Worm (Caenorhabditis elegans) whole organism, L3 larva: Measurements from ENCODE around the gene ule-3.
A peak's percentile ranks its signal among the peaks of the same experiment; 100 is the strongest.

Source experiments
- R02D3.7 ChIP-seq: fragments of 150-350 bp; optimal IDR thresholded peaks from 2 replicates; lab custom pipeline; 2014; ENCODE audit warnings: missing biosample characterization, missing genetic modification characterization
- ZK546.5 ChIP-seq: sonication (generic microtip); optimal IDR thresholded peaks from 2 replicates; lab custom pipeline; 2017; ENCODE audit warnings: missing biosample characterization, missing genetic modification characterization
- aly-2 ChIP-seq: fragments of 150-350 bp; optimal IDR thresholded peaks from 2 replicates; lab custom pipeline; 2014; ENCODE audit warnings: missing biosample characterization, missing genetic modification characterization
- ama-1 ChIP-seq: fragments of 150-350 bp; optimal IDR thresholded peaks from 2 replicates; lab custom pipeline; 2018
- ceh-16 ChIP-seq: sonication (generic microtip); optimal IDR thresholded peaks from 2 replicates; lab custom pipeline; 2017; ENCODE audit warnings: missing biosample characterization, missing genetic modification characterization
- ceh-28 ChIP-seq: fragments of 150-350 bp; optimal IDR thresholded peaks from 2 replicates; lab custom pipeline; 2014; ENCODE audit warnings: missing biosample characterization, missing genetic modification reagents, missing genetic modification characterization
- ceh-82 ChIP-seq: fragments of 150-350 bp; optimal IDR thresholded peaks from 2 replicates; lab custom pipeline; 2014; ENCODE audit warnings: missing biosample characterization, missing genetic modification characterization
- ceh-9 ChIP-seq: sonication (generic microtip); optimal IDR thresholded peaks from 2 replicates; lab custom pipeline; 2018; ENCODE audit warnings: missing biosample characterization, missing genetic modification characterization
- egl-27 ChIP-seq: sonication (generic microtip); optimal IDR thresholded peaks from 4 replicates; lab custom pipeline; 2017; ENCODE audit warnings: missing biosample characterization, missing genetic modification reagents, missing genetic modification characterization
- egl-5 ChIP-seq: fragments of 150-350 bp; optimal IDR thresholded peaks from 2 replicates; lab custom pipeline; 2017; ENCODE audit warnings: missing biosample characterization, missing genetic modification reagents, missing genetic modification characterization, inconsistent platforms
- elt-1 ChIP-seq: fragments of 150-350 bp; optimal IDR thresholded peaks from 2 replicates; lab custom pipeline; 2014; ENCODE audit warnings: missing biosample characterization, missing genetic modification characterization
- elt-2 ChIP-seq: sonication (generic microtip); optimal IDR thresholded peaks from 2 replicates; lab custom pipeline; 2016; ENCODE audit warnings: missing genetic modification reagents, mild to moderate bottlenecking, missing genetic modification characterization, missing compliant biosample characterization
- elt-3 ChIP-seq, 3 experiments: fragments of 150-350 bp in 1 of 3; sonication (generic microtip) in 2 of 3; optimal IDR thresholded peaks; 2 replicates in 2 of 3; 4 replicates in 1 of 3; lab custom pipeline; 2014 to 2017; ENCODE audit warnings: missing biosample characterization in 3 of 3, missing genetic modification characterization in 3 of 3
- eor-1 ChIP-seq, 2 experiments: fragments of 150-350 bp; optimal IDR thresholded peaks; 2 replicates each; lab custom pipeline; 2014 to 2018; ENCODE audit warnings: missing biosample characterization in 2 of 2, missing genetic modification characterization in 2 of 2
- fkh-2 ChIP-seq: fragments of 150-350 bp; optimal IDR thresholded peaks from 2 replicates; lab custom pipeline; 2014; ENCODE audit warnings: missing biosample characterization, missing genetic modification reagents, missing genetic modification characterization
- fos-1 ChIP-seq: fragments of 150-350 bp; optimal IDR thresholded peaks from 2 replicates; lab custom pipeline; 2014; ENCODE audit warnings: missing biosample characterization, missing genetic modification characterization
- hmg-11 ChIP-seq: sonication (generic microtip); optimal IDR thresholded peaks from 2 replicates; lab custom pipeline; 2016; ENCODE audit warnings: missing genetic modification characterization, missing compliant biosample characterization
- jun-1 ChIP-seq: fragments of 150-350 bp; optimal IDR thresholded peaks from 2 replicates; lab custom pipeline; 2014; ENCODE audit warnings: missing biosample characterization, missing genetic modification reagents, missing genetic modification characterization
- lin-15B ChIP-seq: fragments of 150-350 bp; optimal IDR thresholded peaks from 2 replicates; lab custom pipeline; 2014; ENCODE audit warnings: missing biosample characterization, missing genetic modification characterization
- lin-39 ChIP-seq: fragments of 150-350 bp; optimal IDR thresholded peaks from 2 replicates; lab custom pipeline; 2018; ENCODE audit warnings: missing biosample characterization, missing genetic modification reagents, missing genetic modification characterization
- lsy-12 ChIP-seq: sonication (generic microtip); optimal IDR thresholded peaks from 2 replicates; lab custom pipeline; 2016; ENCODE audit warnings: mild to moderate bottlenecking, missing genetic modification characterization, missing compliant biosample characterization
- mdl-1 ChIP-seq: fragments of 150-350 bp; optimal IDR thresholded peaks from 2 replicates; lab custom pipeline; 2014; ENCODE audit warnings: missing biosample characterization, missing genetic modification characterization
- mml-1 ChIP-seq: fragments of 150-350 bp; sonication (generic microtip); optimal IDR thresholded peaks from 3 replicates; lab custom pipeline; 2014; ENCODE audit warnings: missing biosample characterization, missing genetic modification characterization
- nfya-1 ChIP-seq: sonication (generic microtip); optimal IDR thresholded peaks from 2 replicates; lab custom pipeline; 2017; ENCODE audit warnings: missing genetic modification characterization, mild to moderate bottlenecking, missing compliant biosample characterization, antibody characterized with exemption, moderate library complexity; ENCODE audit not compliant: insufficient read depth
- nhr-11 ChIP-seq: fragments of 150-350 bp; optimal IDR thresholded peaks from 2 replicates; lab custom pipeline; 2014; ENCODE audit warnings: missing biosample characterization, missing genetic modification characterization
- nhr-12 ChIP-seq: fragments of 150-350 bp; optimal IDR thresholded peaks from 2 replicates; lab custom pipeline; 2014; ENCODE audit warnings: missing biosample characterization, missing genetic modification characterization
- nhr-237 ChIP-seq: fragments of 150-350 bp; optimal IDR thresholded peaks from 2 replicates; lab custom pipeline; 2014; ENCODE audit warnings: missing biosample characterization, missing genetic modification characterization
- nhr-25 ChIP-seq: sonication (generic microtip); optimal IDR thresholded peaks from 2 replicates; lab custom pipeline; 2017; ENCODE audit warnings: missing biosample characterization, missing genetic modification characterization
- nhr-28 ChIP-seq: fragments of 150-350 bp; optimal IDR thresholded peaks from 2 replicates; lab custom pipeline; 2014; ENCODE audit warnings: missing biosample characterization, missing genetic modification characterization
- nhr-43 ChIP-seq: sonication (generic microtip); optimal IDR thresholded peaks from 2 replicates; lab custom pipeline; 2016; ENCODE audit warnings: mild to moderate bottlenecking, missing genetic modification characterization, missing compliant biosample characterization; ENCODE audit not compliant: poor library complexity, severe bottlenecking
- nhr-67 ChIP-seq: fragments of 150-350 bp; optimal IDR thresholded peaks from 2 replicates; lab custom pipeline; 2014; ENCODE audit warnings: missing biosample characterization, missing genetic modification characterization
- nhr-76 ChIP-seq: fragments of 150-350 bp; sonication (generic microtip); optimal IDR thresholded peaks from 5 replicates; lab custom pipeline; 2014; ENCODE audit warnings: missing biosample characterization, missing genetic modification characterization
- pha-4 ChIP-seq: fragments of 150-350 bp; optimal IDR thresholded peaks from 2 replicates; lab custom pipeline; 2014; ENCODE audit warnings: missing biosample characterization, missing genetic modification reagents, missing genetic modification characterization
- pqm-1 ChIP-seq: fragments of 150-350 bp; optimal IDR thresholded peaks from 2 replicates; lab custom pipeline; 2017; ENCODE audit warnings: missing biosample characterization, missing genetic modification characterization, inconsistent platforms
- sea-2 ChIP-seq: fragments of 150-350 bp; sonication (generic microtip); optimal IDR thresholded peaks from 4 replicates; lab custom pipeline; 2014; ENCODE audit warnings: missing biosample characterization, missing genetic modification reagents, missing genetic modification characterization
- skn-1 ChIP-seq: fragments of 150-350 bp; optimal IDR thresholded peaks from 2 replicates; lab custom pipeline; 2014; ENCODE audit warnings: missing biosample characterization, missing genetic modification characterization
- unc-39 ChIP-seq: sonication (generic microtip); optimal IDR thresholded peaks from 4 replicates; lab custom pipeline; 2017; ENCODE audit warnings: missing biosample characterization, missing genetic modification characterization
- unc-62 ChIP-seq: fragments of 150-350 bp; sonication (generic microtip); optimal IDR thresholded peaks from 4 replicates; lab custom pipeline; 2014; ENCODE audit warnings: missing biosample characterization, missing genetic modification reagents, missing genetic modification characterization
- zag-1 ChIP-seq: fragments of 150-350 bp; optimal IDR thresholded peaks from 2 replicates; lab custom pipeline; 2014; ENCODE audit warnings: missing biosample characterization, missing genetic modification characterization
- ztf-11 ChIP-seq: fragments of 150-350 bp; optimal IDR thresholded peaks from 2 replicates; lab custom pipeline; 2014; ENCODE audit warnings: missing biosample characterization, missing genetic modification characterization

The ule-3 gene

DNA sequence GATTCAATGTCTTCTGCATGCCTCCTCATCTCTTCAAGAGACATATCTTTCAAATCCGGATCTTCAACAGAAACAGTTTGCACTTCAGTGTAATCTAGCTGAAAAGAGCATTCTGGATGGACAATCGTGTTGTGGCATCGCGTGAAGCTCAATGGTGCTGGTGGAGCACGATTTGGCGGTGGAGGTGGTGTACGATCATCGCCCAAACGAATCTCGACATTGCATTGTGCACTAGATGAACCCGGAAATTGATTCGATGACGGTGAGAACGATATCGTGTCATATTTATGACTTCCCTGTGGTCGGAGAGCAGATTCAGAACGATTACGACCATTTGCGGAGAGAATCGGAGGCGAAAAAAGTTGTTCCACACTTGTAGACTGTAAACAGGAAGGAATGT is 20.4 kb upstream of the ule-3 start:
- TF ChIP-seq nhr-67 (tag; lab: Kevin White, UChicago) (no peak), ceh-16 (tag; lab: Kevin White, UChicago) (no peak), mml-1 (tag; lab: Kevin White, UChicago) (no peak)
- TF ChIP-seq, all 47 proteins: peak for 0

- TF ChIP-seq nhr-11 = no peak
- no peak for TF ChIP-seq elt-3 (tag; optimal IDR thresholded peaks at IDR 0.05; lab: Kevin White, UChicago)
- TF ChIP-seq skn-1 (tag; lab: Kevin White, UChicago) = no peak
- no peak for TF ChIP-seq nhr-76
- peak; percentile 64 for TF ChIP-seq ceh-28
- TF ChIP-seq fos-1 (tag; lab: Kevin White, UChicago) = no peak
- no peak for TF ChIP-seq egl-27 (tag; lab: Kevin White, UChicago)
- TF ChIP-seq nfya-1 (tag; lab: Kevin White, UChicago) = no peak
- TF ChIP-seq nhr-28 (tag; lab: Kevin White, UChicago) = no peak
- no peak for TF ChIP-seq nhr-43
- TF ChIP-seq ceh-16 (tag; lab: Kevin White, UChicago) = no peak
- TF ChIP-seq nhr-12 = no peak
- no peak for TF ChIP-seq nhr-25 (tag; lab: Kevin White, UChicago)
- peak; percentile 80 for TF ChIP-seq jun-1 (tag; lab: Kevin White, UChicago)
- no peak for TF ChIP-seq ceh-9 (tag; lab: Kevin White, UChicago)
- TF ChIP-seq pqm-1 (tag; lab: Kevin White, UChicago) = peak; percentile 91
- TF ChIP-seq mdl-1 (tag; lab: Kevin White, UChicago) = no peak
- TF ChIP-seq elt-1 = no peak
- no peak for TF ChIP-seq lsy-12 (tag; lab: Kevin White, UChicago)
- TF ChIP-seq nhr-67 (tag; lab: Kevin White, UChicago) = no peak
- TF ChIP-seq aly-2 (tag; lab: Kevin White, UChicago) = no peak
- TF ChIP-seq ZK546.5 (tag; lab: Kevin White, UChicago) = no peak
- no peak for TF ChIP-seq ztf-11 (tag; lab: Kevin White, UChicago)
- TF ChIP-seq lin-15B (tag; lab: Kevin White, UChicago) = no peak
- TF ChIP-seq elt-2 = peak; percentile 94
- TF ChIP-seq zag-1 = no peak
- no peak for TF ChIP-seq fkh-2 (tag; lab: Kevin White, UChicago)
- no peak for TF ChIP-seq R02D3.7 (tag; lab: Kevin White, UChicago)
- TF ChIP-seq unc-62 (GFP tag; lab: Kevin White, UChicago) = no peak
- no peak for TF ChIP-seq mml-1 (tag; lab: Kevin White, UChicago)
- no peak for TF ChIP-seq ama-1
- TF ChIP-seq hmg-11 = no peak
- TF ChIP-seq lin-39 (tag; lab: Kevin White, UChicago) = no peak
- no peak for TF ChIP-seq nhr-237 (tag; lab: Kevin White, UChicago)
- no peak for TF ChIP-seq egl-5 (tag; lab: Kevin White, UChicago)
- TF ChIP-seq pha-4 = peak; percentile 46
- no peak for TF ChIP-seq unc-39 (tag; lab: Kevin White, UChicago)
- no peak for TF ChIP-seq ceh-82 (tag; lab: Kevin White, UChicago)
- TF ChIP-seq eor-1 (tag; optimal IDR thresholded peaks at IDR 0.05; lab: Kevin White, UChicago) = no peak
- TF ChIP-seq sea-2 (GFP tag; lab: Kevin White, UChicago) = no peak
Measured at ce11 chrV:10776528-10777055, 17.0 kb upstream of the ule-3 start, which contains the start of gene D1054.5. Gene D1054.5 (minus strand): TSS chrV:10776578.

ce11 chrV:10784011-10784410 is 9.6 kb upstream of the ule-3 start, which contains the start of gene D1054.8:
Gene D1054.8 (plus strand): TSS chrV:10784311.
- no peak for TF ChIP-seq lin-15B (tag; lab: Kevin White, UChicago)
- TF ChIP-seq pha-4 = peak; percentile 56
